Worm (Caenorhabditis elegans): ENCODE measurements around the gene F10G2.10.

DNA sequence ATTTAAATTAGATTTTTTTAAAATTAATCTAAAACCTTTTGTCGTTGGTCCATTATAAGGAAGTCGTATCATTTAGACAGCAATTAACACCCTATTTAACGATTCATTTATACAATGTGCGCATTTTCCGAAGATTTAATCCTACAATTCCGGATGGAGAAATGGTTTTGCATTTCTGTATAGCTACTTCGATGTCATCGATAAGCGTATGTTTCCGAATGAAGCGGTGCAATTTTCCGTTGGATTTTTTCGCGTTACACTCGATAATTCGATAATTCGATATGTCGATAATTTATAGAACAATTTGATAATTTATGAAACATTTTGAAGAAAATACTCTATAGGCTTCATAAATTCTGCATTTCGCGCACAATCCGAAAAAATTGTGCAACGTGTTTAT is 47.0 kb upstream of the F10G2.10 start, which contains the start of gene C13A2.10:
- TF ChIP-seq jun-1 (tag; optimal IDR thresholded peaks at IDR 0.05) (no peak), ztf-11 (tag; optimal IDR thresholded peaks at IDR 0.05) (no peak), nhr-43 (tag; optimal IDR thresholded peaks at IDR 0.05; ENCODE audit: poor library complexity, severe bottlenecking) (no peak), nhr-77 (tag; optimal IDR thresholded peaks at IDR 0.05) (no peak)

All from whole organism, L3 larva.